Worm (Caenorhabditis elegans) whole organism, mixed stage, embryonic: ENCODE measurements around the gene C45B11.8.

ENCODE experiments used
- bed-3 ChIP-seq: fragments of 200-800 bp; sonication (Bioruptor generic); optimal IDR thresholded peaks from 3 replicates; lab custom pipeline; 2018; ENCODE audit warnings: mild to moderate bottlenecking, missing genetic modification characterization, moderate library complexity, missing compliant biosample characterization
- blmp-1 ChIP-seq: fragments of 150-350 bp; optimal IDR thresholded peaks from 2 replicates; lab custom pipeline; 2014; ENCODE audit warnings: missing biosample characterization, missing genetic modification characterization
- ceh-39 ChIP-seq: fragments of 150-350 bp; optimal IDR thresholded peaks from 2 replicates; lab custom pipeline; 2014; ENCODE audit warnings: missing biosample characterization, missing genetic modification characterization
- elt-1 ChIP-seq: sonication (generic microtip); optimal IDR thresholded peaks from 2 replicates; lab custom pipeline; 2017; ENCODE audit warnings: missing genetic modification characterization, mild to moderate bottlenecking, missing compliant biosample characterization, antibody characterized with exemption, moderate library complexity, borderline replicate concordance; ENCODE audit not compliant: insufficient read depth
- snpc-4 ChIP-seq: fragments of 150-350 bp; optimal IDR thresholded peaks from 2 replicates; lab custom pipeline; 2014; ENCODE audit warnings: missing biosample characterization, missing genetic modification characterization
- unc-62 ChIP-seq: fragments of 150-350 bp; optimal IDR thresholded peaks from 2 replicates; lab custom pipeline; 2014; ENCODE audit warnings: missing biosample characterization, missing genetic modification reagents, missing genetic modification characterization

ce11 chrV:11082475-11082874 lies 41.9 kb downstream of the C45B11.8 start:
- no peak for TF ChIP-seq blmp-1 (tag; lab: Kevin White, UChicago)
- no peak for TF ChIP-seq bed-3 (GFP tag; lab: Kevin White, UChicago)
- TF ChIP-seq elt-1 (tag; lab: Kevin White, UChicago): no peak
- peak; percentile 58 for TF ChIP-seq unc-62 (GFP tag; lab: Kevin White, UChicago)
- no peak for TF ChIP-seq snpc-4 (tag; lab: Kevin White, UChicago)
- no peak for TF ChIP-seq ceh-39 (tag; lab: Kevin White, UChicago)
